Worm (Caenorhabditis elegans) whole organism, mixed stage, embryonic: Measurements from ENCODE around the gene F11C1.1.

Experiments
- ceh-83 ChIP-seq: fragments of 200-800 bp; sonication (Bioruptor generic); optimal IDR thresholded peaks from 2 replicates; lab custom pipeline; 2018; ENCODE audit warnings: mild to moderate bottlenecking, missing genetic modification characterization, missing compliant biosample characterization
- ces-1 ChIP-seq: fragments of 150-350 bp; optimal IDR thresholded peaks from 2 replicates; lab custom pipeline; 2014; ENCODE audit warnings: missing biosample characterization, missing genetic modification reagents, missing genetic modification characterization
- elt-1 ChIP-seq: sonication (generic microtip); optimal IDR thresholded peaks from 2 replicates; lab custom pipeline; 2017; ENCODE audit warnings: missing genetic modification characterization, mild to moderate bottlenecking, missing compliant biosample characterization, antibody characterized with exemption, moderate library complexity, borderline replicate concordance; ENCODE audit not compliant: insufficient read depth
- elt-3 ChIP-seq: fragments of 150-350 bp; optimal IDR thresholded peaks from 2 replicates; lab custom pipeline; 2014; ENCODE audit warnings: missing biosample characterization, missing genetic modification characterization
- nhr-28 ChIP-seq: fragments of 150-350 bp; optimal IDR thresholded peaks from 2 replicates; lab custom pipeline; 2014; ENCODE audit warnings: missing biosample characterization, missing genetic modification characterization
- pha-4 ChIP-seq: fragments of 150-350 bp; optimal IDR thresholded peaks from 2 replicates; lab custom pipeline; 2018; ENCODE audit warnings: missing biosample characterization, missing genetic modification reagents, missing genetic modification characterization
- unc-39 ChIP-seq: fragments of 150-350 bp; optimal IDR thresholded peaks from 2 replicates; lab custom pipeline; 2014; ENCODE audit warnings: missing biosample characterization, missing genetic modification characterization
- ztf-11 ChIP-seq: fragments of 150-350 bp; optimal IDR thresholded peaks from 2 replicates; lab custom pipeline; 2014; ENCODE audit warnings: missing biosample characterization, missing genetic modification characterization

ce11 chrX:12946533-12946932 is 43.8 kb downstream of the F11C1.1 start, which contains the start of gene C05E7.3:
- TF ChIP-seq unc-39 (tag; lab: Kevin White, UChicago) = no peak
- no peak for TF ChIP-seq elt-3 (tag; lab: Kevin White, UChicago)
- TF ChIP-seq ztf-11 (tag; lab: Kevin White, UChicago) = no peak
- TF ChIP-seq elt-1 (tag; lab: Kevin White, UChicago) = no peak
- TF ChIP-seq ces-1 = no peak
- TF ChIP-seq nhr-28 (tag; lab: Kevin White, UChicago) = no peak
- no peak for TF ChIP-seq pha-4
- TF ChIP-seq ceh-83 (GFP tag; lab: Kevin White, UChicago) = no peak
